Worm (Caenorhabditis elegans): ENCODE results near the gene efl-2.

DNA sequence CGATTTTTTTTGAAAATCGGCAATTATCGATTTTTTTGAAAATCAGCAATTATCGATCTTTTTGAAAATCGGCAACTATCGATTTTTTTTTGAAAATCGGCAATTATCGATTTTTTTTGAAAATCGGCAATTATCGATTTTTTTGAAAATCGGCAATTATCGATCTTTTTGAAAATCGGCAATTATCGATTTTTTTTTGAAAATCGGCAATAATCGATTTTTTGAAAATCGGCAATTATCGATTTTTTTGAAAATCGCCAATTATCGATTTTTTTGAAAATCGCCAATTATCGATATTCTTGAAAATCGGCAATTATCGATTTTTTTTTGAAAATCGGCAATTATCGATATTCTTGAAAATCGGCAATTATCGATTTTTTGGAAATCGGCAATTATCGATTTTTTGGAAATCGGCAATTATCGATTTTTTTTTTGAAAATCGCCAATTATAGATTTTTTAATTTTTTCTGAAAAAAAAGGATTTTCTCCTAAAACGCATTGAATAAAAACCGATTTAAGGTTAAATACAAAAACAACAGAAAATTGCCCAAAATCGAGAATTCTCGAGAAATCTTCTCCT, 11.6 kb downstream of the efl-2 start:
- TF ChIP-seq him-1 (tag; optimal IDR thresholded peaks at IDR 0.05) = no peak
- no peak for TF ChIP-seq dao-5 (tag; optimal IDR thresholded peaks at IDR 0.05)

Data from whole organism, L4/young adult.